Fruit fly (Drosophila melanogaster) whole organism, embryonic: Measurements from ENCODE around the gene CG31275.

Experiments
- CG10274 ChIP-seq: fragments of 200-800 bp; sonication (Bioruptor generic); optimal IDR thresholded peaks from 3 replicates; lab custom pipeline; 2017; ENCODE audit warnings: missing biosample characterization, mild to moderate bottlenecking, missing genetic modification characterization
- CG10321 ChIP-seq: fragments of 200-800 bp; sonication (Bioruptor generic); IDR thresholded peaks from 2 replicates; pipeline ENCODE4 v1.3.6; 2022; ENCODE audit warnings: missing biosample characterization, missing genetic modification characterization
- CG10959 ChIP-seq: fragments of 200-800 bp; sonication (Bioruptor generic); IDR thresholded peaks from 2 replicates; pipeline ENCODE4 v1.3.6; 2022; ENCODE audit warnings: missing biosample characterization, missing genetic modification characterization
- CG11696 ChIP-seq: fragments of 200-800 bp; sonication (Bioruptor generic); IDR thresholded peaks from 2 replicates; pipeline ENCODE4 v1.3.6; 2022; ENCODE audit warnings: missing biosample characterization, missing genetic modification characterization
- CG12104 ChIP-seq: fragments of 200-800 bp; sonication (Bioruptor generic); optimal IDR thresholded peaks from 3 replicates; lab custom pipeline; 2016; ENCODE audit warnings: missing biosample characterization, missing genetic modification characterization
- CG12391 ChIP-seq: fragments of 200-800 bp; sonication (Bioruptor generic); optimal IDR thresholded peaks from 3 replicates; lab custom pipeline; 2018; ENCODE audit warnings: missing biosample characterization, mild to moderate bottlenecking, missing genetic modification characterization, moderate library complexity
- CG13775 ChIP-seq: fragments of 200-800 bp; sonication (Bioruptor generic); optimal IDR thresholded peaks from 3 replicates; lab custom pipeline; 2017; ENCODE audit warnings: missing biosample characterization, mild to moderate bottlenecking, missing genetic modification characterization
- CG14050 ChIP-seq: fragments of 200-800 bp; sonication (Bioruptor generic); IDR thresholded peaks from 3 replicates; pipeline ENCODE4 v1.3.6; 2022; ENCODE audit warnings: missing biosample characterization, missing genetic modification characterization
- CG18262 ChIP-seq: fragments of 200-800 bp; optimal IDR thresholded peaks from 3 replicates; lab custom pipeline; 2019; ENCODE audit warnings: missing biosample characterization, mild to moderate bottlenecking, missing genetic modification characterization, moderate library complexity
- CG18476 ChIP-seq: fragments of 200-800 bp; sonication (Bioruptor generic); optimal IDR thresholded peaks from 2 replicates; lab custom pipeline; 2016; ENCODE audit warnings: missing biosample characterization, mild to moderate bottlenecking, missing genetic modification characterization
- CG18599 ChIP-seq: fragments of 200-800 bp; sonication (Bioruptor generic); optimal IDR thresholded peaks from 3 replicates; lab custom pipeline; 2017; ENCODE audit warnings: missing biosample characterization, missing genetic modification characterization, mild to moderate bottlenecking, moderate library complexity, missing genetic modification reagents
- CG32767 ChIP-seq: fragments of 200-800 bp; sonication (Bioruptor generic); IDR thresholded peaks from 2 replicates; pipeline ENCODE4 v1.3.6; 2022; ENCODE audit warnings: missing biosample characterization, missing genetic modification characterization
- CG3838 ChIP-seq: fragments of 200-800 bp; sonication (Bioruptor generic); optimal IDR thresholded peaks from 3 replicates; lab custom pipeline; 2016; ENCODE audit warnings: missing biosample characterization, missing genetic modification characterization
- CG6765 ChIP-seq: fragments of 200-800 bp; sonication (Bioruptor generic); optimal IDR thresholded peaks from 3 replicates; lab custom pipeline; 2017; ENCODE audit warnings: missing biosample characterization, mild to moderate bottlenecking, missing genetic modification characterization
- CG6791 ChIP-seq: fragments of 200-800 bp; sonication (Bioruptor generic); IDR thresholded peaks from 3 replicates; pipeline ENCODE4 v1.3.6; 2022; ENCODE audit warnings: missing biosample characterization, missing genetic modification characterization; ENCODE audit not compliant: partially characterized antibody
- CG6854 ChIP-seq: fragments of 200-800 bp; sonication (Bioruptor generic); optimal IDR thresholded peaks from 3 replicates; lab custom pipeline; 2017; ENCODE audit warnings: missing biosample characterization, mild to moderate bottlenecking, missing genetic modification characterization
- CG7839 ChIP-seq: fragments of 200-800 bp; sonication (Bioruptor generic); optimal IDR thresholded peaks from 3 replicates; lab custom pipeline; 2018; ENCODE audit warnings: missing biosample characterization, mild to moderate bottlenecking, missing genetic modification characterization, moderate library complexity
- CG8944 ChIP-seq: fragments of 200-800 bp; sonication (Bioruptor generic); optimal IDR thresholded peaks from 3 replicates; lab custom pipeline; 2016; ENCODE audit warnings: missing biosample characterization, missing genetic modification characterization
- CG9609 ChIP-seq: fragments of 200-800 bp; sonication (Bioruptor generic); optimal IDR thresholded peaks from 3 replicates; lab custom pipeline; 2016; ENCODE audit warnings: missing biosample characterization, missing genetic modification characterization
- CG9797 ChIP-seq: fragments of 200-800 bp; sonication (Bioruptor generic); optimal IDR thresholded peaks from 3 replicates; lab custom pipeline; 2018; ENCODE audit warnings: missing biosample characterization, mild to moderate bottlenecking, missing genetic modification characterization
- CG9817 ChIP-seq: fragments of 200-800 bp; sonication (Bioruptor generic); optimal IDR thresholded peaks from 2 replicates; lab custom pipeline; 2018; ENCODE audit warnings: missing biosample characterization, mild to moderate bottlenecking, missing genetic modification characterization, moderate library complexity
- Ets65A ChIP-seq: fragments of 200-800 bp; sonication (Bioruptor generic); peaks from one replicate; lab custom pipeline; 2016; ENCODE audit warnings: missing biosample characterization, missing genetic modification characterization
- HLH3B ChIP-seq: fragments of 200-800 bp; sonication (Bioruptor generic); IDR thresholded peaks from 2 replicates; pipeline ENCODE4 v1.3.6; 2022; ENCODE audit warnings: missing biosample characterization, missing genetic modification characterization
- HLH54F ChIP-seq: fragments of 200-800 bp; sonication (Bioruptor generic); optimal IDR thresholded peaks from 3 replicates; lab custom pipeline; 2016; ENCODE audit warnings: missing biosample characterization, missing genetic modification characterization
- Hr78 ChIP-seq, 2 experiments: fragments of 200-800 bp in 1 of 2; fragments of >200 bp in 1 of 2; sonication (Bioruptor generic) in 1 of 2; optimal IDR thresholded peaks; 2 replicates each; lab custom pipeline; 2017 to 2019; ENCODE audit warnings: missing biosample characterization in 2 of 2, missing genetic modification characterization in 2 of 2, mild to moderate bottlenecking in 1 of 2, moderate library complexity in 1 of 2
- Lim3 ChIP-seq: fragments of 200-800 bp; sonication (Bioruptor generic); IDR thresholded peaks from 2 replicates; pipeline ENCODE4 v1.3.6; 2022; ENCODE audit warnings: missing biosample characterization, missing genetic modification characterization
- Max ChIP-seq: fragments of 200-800 bp; sonication (Bioruptor generic); optimal IDR thresholded peaks from 2 replicates; lab custom pipeline; 2016; ENCODE audit warnings: missing biosample characterization, mild to moderate bottlenecking, missing genetic modification characterization
- Optix ChIP-seq: fragments of 200-800 bp; sonication (Bioruptor generic); IDR thresholded peaks from 3 replicates; pipeline ENCODE4 v1.3.6; 2022; ENCODE audit warnings: missing biosample characterization, missing genetic modification characterization
- Stat92E ChIP-seq, 3 experiments: fragments of >200 bp in 2 of 3; fragments of 200-800 bp in 1 of 3; sonication (Bioruptor generic) in 1 of 3; optimal IDR thresholded peaks; 2 replicates each; lab custom pipeline; 2017 to 2019; ENCODE audit warnings: missing biosample characterization in 3 of 3, missing genetic modification characterization in 3 of 3, mild to moderate bottlenecking in 1 of 3, moderate library complexity in 1 of 3
- YL-1 ChIP-seq: fragments of 200-800 bp; sonication (Bioruptor generic); optimal IDR thresholded peaks from 3 replicates; lab custom pipeline; 2017; ENCODE audit warnings: missing biosample characterization, mild to moderate bottlenecking, missing genetic modification characterization
- abd-A ChIP-seq: fragments of 200-800 bp; sonication (Bioruptor generic); optimal IDR thresholded peaks from 3 replicates; lab custom pipeline; 2019; ENCODE audit warnings: missing biosample characterization, mild to moderate bottlenecking, missing genetic modification characterization, moderate library complexity
- ase ChIP-seq: fragments of 200-800 bp; sonication (Bioruptor generic); IDR thresholded peaks from 3 replicates; pipeline ENCODE4 v1.3.6; 2022; ENCODE audit warnings: missing biosample characterization, missing genetic modification characterization
- ash1 ChIP-seq: fragments of 200-800 bp; sonication (Bioruptor generic); optimal IDR thresholded peaks from 2 replicates; lab custom pipeline; 2018; ENCODE audit warnings: missing biosample characterization, mild to moderate bottlenecking, missing genetic modification characterization
- cg ChIP-seq: fragments of 200-800 bp; sonication (Bioruptor generic); optimal IDR thresholded peaks from 3 replicates; lab custom pipeline; 2019; ENCODE audit warnings: missing biosample characterization, mild to moderate bottlenecking, missing genetic modification characterization, moderate library complexity
- chif ChIP-seq, 2 experiments: fragments of 200-800 bp; sonication (Bioruptor generic); optimal IDR thresholded peaks; 3 replicates each; lab custom pipeline; 2016; ENCODE audit warnings: missing biosample characterization in 2 of 2, missing genetic modification characterization in 2 of 2
- chm ChIP-seq: fragments of 200-800 bp; sonication (Bioruptor generic); IDR thresholded peaks from 2 replicates; pipeline ENCODE4 v1.3.6; 2022; ENCODE audit warnings: missing biosample characterization, missing genetic modification characterization
- ci ChIP-seq: fragments of 200-800 bp; sonication (Bioruptor generic); IDR thresholded peaks from 3 replicates; pipeline ENCODE4 v1.3.6; 2022; ENCODE audit warnings: missing biosample characterization, missing genetic modification characterization
- dmrt99B ChIP-seq: fragments of 200-800 bp; sonication (Bioruptor generic); optimal IDR thresholded peaks from 2 replicates; lab custom pipeline; 2018; ENCODE audit warnings: missing biosample characterization, mild to moderate bottlenecking, missing genetic modification characterization, moderate library complexity
- fru ChIP-seq: fragments of >200 bp; optimal IDR thresholded peaks from 2 replicates; lab custom pipeline; 2017
- grau ChIP-seq: fragments of 200-800 bp; optimal IDR thresholded peaks from 3 replicates; lab custom pipeline; 2019; ENCODE audit warnings: missing biosample characterization, mild to moderate bottlenecking, missing genetic modification characterization, moderate library complexity
- h ChIP-seq: fragments of >200 bp; optimal IDR thresholded peaks from 2 replicates; lab custom pipeline; 2017
- ham ChIP-seq: fragments of 200-800 bp; sonication (Bioruptor generic); IDR thresholded peaks from 2 replicates; pipeline ENCODE4 v1.3.6; 2022; ENCODE audit warnings: missing biosample characterization, missing genetic modification characterization
- nom ChIP-seq: fragments of 200-800 bp; sonication (Bioruptor generic); optimal IDR thresholded peaks from 2 replicates; lab custom pipeline; 2017; ENCODE audit warnings: missing biosample characterization, missing genetic modification characterization, mild to moderate bottlenecking, moderate library complexity, missing genetic modification reagents
- pb ChIP-seq: fragments of 200-800 bp; sonication (Bioruptor generic); optimal IDR thresholded peaks from 3 replicates; lab custom pipeline; 2016; ENCODE audit warnings: missing biosample characterization, missing genetic modification characterization
- rib ChIP-seq: fragments of 200-800 bp; sonication (Bioruptor generic); IDR thresholded peaks from 2 replicates; pipeline ENCODE4 v1.3.6; 2022; ENCODE audit warnings: missing biosample characterization, missing genetic modification characterization
- seq ChIP-seq: fragments of 200-800 bp; sonication (Bioruptor generic); IDR thresholded peaks from 2 replicates; pipeline ENCODE4 v1.3.6; 2022; ENCODE audit warnings: missing biosample characterization, missing genetic modification characterization
- sima ChIP-seq: fragments of 200-800 bp; sonication (Bioruptor generic); optimal IDR thresholded peaks from 2 replicates; lab custom pipeline; 2016; ENCODE audit warnings: missing biosample characterization, missing genetic modification characterization
- slbo ChIP-seq: fragments of 200-800 bp; sonication (Bioruptor generic); IDR thresholded peaks from 2 replicates; pipeline ENCODE4 v1.3.6; 2022; ENCODE audit warnings: missing biosample characterization, missing genetic modification characterization
- tin ChIP-seq: fragments of 200-800 bp; sonication (Bioruptor generic); optimal IDR thresholded peaks from 3 replicates; lab custom pipeline; 2016; ENCODE audit warnings: missing biosample characterization, missing genetic modification characterization
- tio ChIP-seq: fragments of 200-800 bp; sonication (Bioruptor generic); optimal IDR thresholded peaks from 2 replicates; lab custom pipeline; 2017; ENCODE audit warnings: missing biosample characterization, missing genetic modification characterization, inconsistent platforms
- toy ChIP-seq: fragments of 200-800 bp; sonication (Bioruptor generic); IDR thresholded peaks from 2 replicates; pipeline ENCODE4 v1.3.6; 2022; ENCODE audit warnings: missing biosample characterization, missing genetic modification characterization
- vvl ChIP-seq: fragments of 200-800 bp; sonication (Bioruptor generic); IDR thresholded peaks from 2 replicates; pipeline ENCODE4 v1.3.6; 2022; ENCODE audit warnings: missing biosample characterization, missing genetic modification characterization
- wdn ChIP-seq: fragments of 200-800 bp; sonication (Bioruptor generic); IDR thresholded peaks from 2 replicates; pipeline ENCODE4 v1.3.6; 2022; ENCODE audit warnings: missing biosample characterization, missing genetic modification characterization

Gene CG31275

DNA sequence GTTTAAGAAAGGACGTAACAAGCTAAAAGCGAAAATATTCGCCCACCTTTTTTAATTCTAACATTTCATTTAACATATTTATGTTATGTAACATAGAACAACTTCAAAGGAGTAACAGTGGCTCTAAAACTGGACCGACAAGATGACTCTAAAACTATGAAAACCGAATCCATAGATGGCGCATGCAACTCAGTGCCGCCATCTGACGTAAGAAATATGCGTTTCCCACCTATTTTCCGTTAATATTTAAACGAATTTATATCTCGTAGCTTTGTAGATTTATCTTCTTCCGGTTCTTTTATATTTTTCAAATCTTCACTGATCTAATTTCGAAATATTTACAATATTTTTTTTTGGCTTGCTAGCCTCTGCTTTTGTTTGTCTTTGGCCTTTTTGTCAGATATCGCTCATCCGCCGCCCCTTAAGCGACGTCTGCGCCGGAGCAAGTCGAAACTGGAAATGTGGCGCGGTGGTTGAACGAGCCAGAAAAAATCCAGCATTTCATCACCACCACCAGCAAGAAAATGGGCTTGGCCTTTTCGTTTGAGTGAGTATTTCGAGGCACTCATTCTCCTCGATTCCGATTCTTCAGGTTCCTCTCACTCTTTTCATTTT is 2.5 kb downstream of the CG31275 start (continued):
- TF ChIP-seq Hr78 (GFP tag; optimal IDR thresholded peaks at IDR 0.05; lab: Kevin White, UChicago) (no peak), toy (GFP tag; lab: Robert Waterston, UW) (no peak), seq (GFP tag; lab: Robert Waterston, UW) (no peak; the same call in 1 of the 2 replicates), CG10959 (peak; percentile 43; the same call in 1 of the 2 replicates), CG6791 (peak; percentile 55; the same call in 2 of the 3 replicates), Stat92E (GFP tag; optimal IDR thresholded peaks at IDR 0.05; lab: Kevin White, UChicago) (peak in 1 of 3 experiments; percentile 29), slbo (GFP tag; lab: Robert Waterston, UW) (peak; percentile 34; the same call in 1 of the 2 replicates), vvl (peak; percentile 43), ham (GFP tag; lab: Robert Waterston, UW) (no peak), CG32767 (no peak), Optix (GFP tag; lab: Robert Waterston, UW) (no peak), ash1 (GFP tag; lab: Kevin White, UChicago) (peak; percentile 42), CG3838 (GFP tag; lab: Kevin White, UChicago) (no peak), pb (no peak), chm (GFP tag; lab: Robert Waterston, UW) (no peak), HLH3B (GFP tag; lab: Robert Waterston, UW) (0 out of 2 replicates have a peak, but pooled peaks have one; percentile 25), CG6854 (GFP tag; lab: Kevin White, UChicago) (peak; percentile 51), YL-1 (GFP tag; lab: Kevin White, UChicago) (no peak), HLH54F (GFP tag; lab: Kevin White, UChicago) (no peak), cg (peak; percentile 29), nom (GFP tag; lab: Kevin White, UChicago) (no peak), CG10274 (GFP tag; lab: Kevin White, UChicago) (no peak), h (lab: Kevin White, UChicago) (no peak), CG11696 (GFP tag; lab: Robert Waterston, UW) (no peak), dmrt99B (tag; lab: Kevin White, UChicago) (peak; percentile 11), CG6765 (GFP tag; lab: Kevin White, UChicago) (no peak), tin (GFP tag; lab: Kevin White, UChicago) (peak; percentile 68), ci (GFP tag; lab: Robert Waterston, UW) (peak; percentile 64; the same call in 2 of the 3 replicates), CG18262 (peak; percentile 33), CG8944 (GFP tag; lab: Kevin White, UChicago) (peak; percentile 48), CG12391 (peak; percentile 27), CG9797 (GFP tag; lab: Kevin White, UChicago) (no peak), Lim3 (GFP tag; lab: Robert Waterston, UW) (no peak), tio (GFP tag; lab: Kevin White, UChicago) (no peak), CG9817 (peak; percentile 9), chif (GFP tag; optimal IDR thresholded peaks at IDR 0.05; lab: Kevin White, UChicago) (peak in 1 of 2 experiments; percentile 77), rib (GFP tag; lab: Robert Waterston, UW) (no peak)

DNA sequence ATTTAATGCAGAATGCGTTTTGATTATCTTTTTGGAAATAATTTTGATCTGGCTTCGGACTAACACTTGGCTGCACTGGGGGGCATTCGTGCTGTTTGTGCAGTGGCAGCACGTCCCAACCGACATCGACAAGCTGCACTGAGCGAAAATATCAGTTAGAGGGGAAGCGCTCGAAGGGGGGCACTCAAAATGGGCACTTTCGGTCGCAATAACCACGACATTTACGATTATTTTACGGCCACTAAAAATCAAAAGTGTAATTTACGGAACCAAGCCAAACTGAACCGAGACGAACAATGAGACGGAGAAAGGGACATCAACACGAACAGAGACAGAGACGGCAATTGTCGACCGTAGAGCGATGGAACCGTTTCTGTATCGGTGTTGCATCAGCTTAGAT is 4.3 kb downstream of the CG31275 start:
- TF ChIP-seq CG7839 (tag; lab: Kevin White, UChicago): no peak
- no peak for TF ChIP-seq CG13775 (GFP tag; lab: Kevin White, UChicago)
- TF ChIP-seq Max (GFP tag; lab: Kevin White, UChicago): no peak
- TF ChIP-seq vvl: peak; percentile 43; the same call in 1 of the 2 replicates
- TF ChIP-seq sima (GFP tag; lab: Kevin White, UChicago): no peak
- TF ChIP-seq CG18476 (GFP tag; lab: Kevin White, UChicago): no peak
- TF ChIP-seq abd-A: peak; percentile 92
- no peak for TF ChIP-seq grau (tag; lab: Kevin White, UChicago)
- TF ChIP-seq CG9609 (GFP tag; lab: Kevin White, UChicago): no peak
- TF ChIP-seq CG12104 (GFP tag; lab: Kevin White, UChicago): no peak
- TF ChIP-seq fru: no peak
- no peak for TF ChIP-seq wdn
- no peak for TF ChIP-seq CG14050 (GFP tag; lab: Robert Waterston, UW)
- peak; percentile 67 for TF ChIP-seq Ets65A (GFP tag; lab: Kevin White, UChicago)
- peak; percentile 79 for TF ChIP-seq CG10321 (GFP tag; lab: Robert Waterston, UW)
- TF ChIP-seq CG18599: no peak
- no peak for TF ChIP-seq ase (GFP tag; lab: Robert Waterston, UW)
